Worm (Caenorhabditis elegans): ENCODE data around the gene ZK380.2.

Gene ZK380.2

ce11 chrX:1678021-1678420 lies 46.8 kb downstream of the ZK380.2 start, which contains the start of gene fbxa-170:
Gene fbxa-170 (minus strand): TSS chrX:1678121.
- TF ChIP-seq him-1 (tag; optimal IDR thresholded peaks at IDR 0.05) (no peak), W03F9.2 (tag; optimal IDR thresholded peaks at IDR 0.05) (no peak), dao-5 (tag; optimal IDR thresholded peaks at IDR 0.05) (no peak)

DNA sequence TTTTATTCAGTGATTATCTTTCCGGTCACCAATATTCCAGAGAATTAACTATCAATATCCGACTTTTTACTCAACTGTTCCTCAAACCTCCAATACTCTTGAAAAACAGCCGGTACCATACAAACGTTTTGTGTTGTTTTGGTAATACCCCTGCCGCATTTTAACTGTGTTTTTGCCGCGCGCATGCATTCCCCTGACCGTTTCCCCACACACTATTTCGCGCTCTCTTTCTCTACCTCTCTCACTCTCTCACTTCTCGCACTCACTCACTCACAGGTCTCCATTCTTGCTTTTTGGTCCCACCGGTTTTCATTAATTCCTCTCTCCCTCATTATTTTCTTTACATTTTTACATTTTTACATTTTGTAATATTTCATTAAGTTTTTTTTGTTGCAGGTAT lies 51.3 kb downstream of the ZK380.2 start, which contains the start of gene meg-4:
Gene meg-4 (plus strand): TSS at position 397 of the 400 bp plus-strand sequence.
- TF ChIP-seq dao-5 (tag; optimal IDR thresholded peaks at IDR 0.05) (no peak), W03F9.2 (tag; optimal IDR thresholded peaks at IDR 0.05) (no peak), him-1 (tag; optimal IDR thresholded peaks at IDR 0.05) (no peak)

Data from whole organism, L4/young adult.